Worm (Caenorhabditis elegans) whole organism, midembryonic: ENCODE results near the gene T09D3.3.

Source experiments
- flt-1 ChIP-seq: fragments of 200-800 bp; sonication (Bioruptor generic); IDR thresholded peaks from 2 replicates; pipeline ENCODE4 v1.3.6; 2022; ENCODE audit warnings: missing genetic modification characterization, missing compliant biosample characterization
- klf-2 ChIP-seq: fragments of 200-800 bp; sonication (Bioruptor generic); conservative IDR thresholded peaks from 2 replicates; pipeline ENCODE4 v1.3.6; 2022; ENCODE audit warnings: missing genetic modification reagents, missing genetic modification characterization, missing compliant biosample characterization
- med-1 ChIP-seq: sonication (generic microtip); optimal IDR thresholded peaks from 2 replicates; lab custom pipeline; 2017; ENCODE audit warnings: missing genetic modification characterization, mild to moderate bottlenecking, missing compliant biosample characterization, antibody characterized with exemption, missing genetic modification reagents; ENCODE audit not compliant: insufficient read depth
- ref-1 ChIP-seq: fragments of 200-800 bp; sonication (Bioruptor generic); conservative IDR thresholded peaks from 2 replicates; pipeline ENCODE4 v1.3.6; 2022; ENCODE audit warnings: missing genetic modification reagents, missing genetic modification characterization, missing compliant biosample characterization
- tab-1 ChIP-seq: fragments of 200-800 bp; sonication (Bioruptor generic); IDR thresholded peaks from 2 replicates; pipeline ENCODE4 v1.3.6; 2022; ENCODE audit warnings: missing genetic modification characterization, missing compliant biosample characterization
- ztf-23 ChIP-seq: fragments of 200-800 bp; sonication (Bioruptor generic); IDR thresholded peaks from 2 replicates; pipeline ENCODE4 v1.3.6; 2022; ENCODE audit warnings: missing genetic modification reagents, missing genetic modification characterization, missing compliant biosample characterization

DNA sequence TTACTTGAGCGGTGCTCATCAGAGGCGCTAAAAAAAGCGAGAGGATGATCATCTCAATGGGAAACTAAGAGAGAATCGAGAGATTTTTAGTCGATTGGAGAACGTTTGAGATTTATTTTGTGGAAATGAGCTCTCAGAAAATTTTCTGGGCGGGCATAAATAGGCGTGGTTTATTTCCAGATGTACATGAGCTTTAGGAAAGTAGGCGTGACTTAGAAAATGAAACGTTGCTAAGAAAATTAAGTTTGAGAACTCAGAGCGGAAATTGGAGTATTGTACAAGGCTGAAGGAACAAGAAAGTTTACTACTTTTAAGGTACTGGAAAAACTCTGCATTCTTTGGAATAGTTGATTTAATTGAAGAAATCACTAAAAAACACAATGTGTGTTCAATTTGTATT is 19.4 kb upstream of the T09D3.3 start, which contains the start of gene T09D3.9:
- TF ChIP-seq klf-2 (GFP tag; lab: Robert Waterston, UW) = no peak
- no peak for TF ChIP-seq flt-1 (GFP tag; lab: Robert Waterston, UW)
- no peak for TF ChIP-seq ztf-23 (GFP tag; lab: Robert Waterston, UW)
- no peak for TF ChIP-seq tab-1
- TF ChIP-seq med-1 (GFP tag; lab: Kevin White, UChicago) = no peak
- TF ChIP-seq ref-1 = no peak
